Worm (Caenorhabditis elegans): ENCODE results near the gene ZC262.4.

DNA sequence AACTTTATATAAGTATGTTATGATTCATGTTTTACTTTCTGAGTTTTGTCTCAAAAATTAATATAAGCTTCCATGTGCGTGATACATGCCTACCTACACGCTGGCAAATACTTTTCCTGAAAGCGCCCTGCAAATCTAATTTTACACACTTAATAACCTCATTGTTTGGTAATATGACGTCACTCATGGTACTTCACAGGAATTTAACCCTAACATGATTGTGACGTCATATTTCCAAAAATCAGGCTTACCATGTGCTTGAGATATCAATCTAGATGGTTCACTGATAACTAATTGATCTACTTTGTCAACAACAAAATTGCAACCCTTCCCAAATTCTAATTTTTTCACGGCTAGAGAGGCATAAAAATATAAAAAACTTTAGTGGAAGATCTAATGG lies 30.9 kb downstream of the ZC262.4 start:
- TF ChIP-seq mdl-1 (tag; optimal IDR thresholded peaks at IDR 0.05) (no peak), sma-3 (GFP tag; optimal IDR thresholded peaks at IDR 0.05) (no peak), nhr-237 (tag; optimal IDR thresholded peaks at IDR 0.05) (no peak), blmp-1 (tag; optimal IDR thresholded peaks at IDR 0.05; ENCODE audit: insufficient read depth) (no peak), egl-27 (tag; optimal IDR thresholded peaks at IDR 0.05) (no peak), ZK546.5 (tag; optimal IDR thresholded peaks at IDR 0.05) (no peak), C34F6.9 (tag; optimal IDR thresholded peaks at IDR 0.05) (no peak), crh-2 (tag; optimal IDR thresholded peaks at IDR 0.05) (no peak), elt-3 (tag; optimal IDR thresholded peaks at IDR 0.05) (no peak), unc-39 (tag; optimal IDR thresholded peaks at IDR 0.05) (no peak), unc-62 (GFP tag; optimal IDR thresholded peaks at IDR 0.05) (no peak), lin-39 (tag; optimal IDR thresholded peaks at IDR 0.05) (no peak), nhr-25 (tag; optimal IDR thresholded peaks at IDR 0.05) (no peak)

Measured in whole organism, L2 larva.